Worm (Caenorhabditis elegans) whole organism, late embryonic: ENCODE results near the gene npp-16.

Experiments
- C08G9.2 ChIP-seq: sonication (generic microtip); optimal IDR thresholded peaks from 2 replicates; lab custom pipeline; 2016; ENCODE audit warnings: mild to moderate bottlenecking, missing genetic modification characterization, moderate library complexity, missing compliant biosample characterization
- C38D4.7 ChIP-seq: fragments of 200-800 bp; sonication (Bioruptor generic); optimal IDR thresholded peaks from 2 replicates; lab custom pipeline; 2018; ENCODE audit warnings: mild to moderate bottlenecking, missing genetic modification characterization, moderate library complexity, missing compliant biosample characterization
- K02D7.2 ChIP-seq: sonication (generic microtip); optimal IDR thresholded peaks from 2 replicates; lab custom pipeline; 2017; ENCODE audit warnings: mild to moderate bottlenecking, missing genetic modification characterization, missing compliant biosample characterization
- K09A11.1 ChIP-seq: sonication (generic microtip); optimal IDR thresholded peaks from 2 replicates; lab custom pipeline; 2017; ENCODE audit warnings: antibody characterized with exemption, mild to moderate bottlenecking, missing genetic modification characterization, missing compliant biosample characterization; ENCODE audit not compliant: insufficient read depth
- ahr-1 ChIP-seq: sonication (generic microtip); optimal IDR thresholded peaks from 2 replicates; lab custom pipeline; 2016; ENCODE audit warnings: missing genetic modification characterization, missing compliant biosample characterization
- ceh-14 ChIP-seq: sonication (generic microtip); optimal IDR thresholded peaks from 2 replicates; lab custom pipeline; 2016; ENCODE audit warnings: missing genotype, missing genetic modification characterization, missing compliant biosample characterization
- ceh-18 ChIP-seq: sonication (generic microtip); optimal IDR thresholded peaks from 2 replicates; lab custom pipeline; 2016; ENCODE audit warnings: missing genetic modification characterization, missing compliant biosample characterization
- ceh-31 ChIP-seq: sonication (generic microtip); optimal IDR thresholded peaks from 2 replicates; lab custom pipeline; 2016; ENCODE audit warnings: missing genetic modification characterization, missing compliant biosample characterization
- ceh-34 ChIP-seq: sonication (generic microtip); optimal IDR thresholded peaks from 2 replicates; lab custom pipeline; 2016; ENCODE audit warnings: mild to moderate bottlenecking, missing genetic modification characterization, missing compliant biosample characterization
- ceh-6 ChIP-seq: fragments of 200-800 bp; sonication (Bioruptor generic); optimal IDR thresholded peaks from 2 replicates; lab custom pipeline; 2018; ENCODE audit warnings: mild to moderate bottlenecking, missing genetic modification characterization, missing compliant biosample characterization
- che-1 ChIP-seq: sonication (generic microtip); optimal IDR thresholded peaks from 2 replicates; lab custom pipeline; 2016; ENCODE audit warnings: mild to moderate bottlenecking, missing genetic modification characterization, missing compliant biosample characterization
- dmd-4 ChIP-seq: sonication (generic microtip); optimal IDR thresholded peaks from 2 replicates; lab custom pipeline; 2016; ENCODE audit warnings: borderline replicate concordance, missing genetic modification characterization, missing compliant biosample characterization
- dve-1 ChIP-seq: sonication (generic microtip); optimal IDR thresholded peaks from 2 replicates; lab custom pipeline; 2017; ENCODE audit warnings: antibody characterized with exemption, mild to moderate bottlenecking, missing genetic modification characterization, missing compliant biosample characterization
- elt-4 ChIP-seq: sonication (generic microtip); optimal IDR thresholded peaks from 2 replicates; lab custom pipeline; 2016; ENCODE audit warnings: missing genetic modification characterization, missing compliant biosample characterization
- ets-4 ChIP-seq: sonication (generic microtip); optimal IDR thresholded peaks from 2 replicates; lab custom pipeline; 2016; ENCODE audit warnings: missing genetic modification characterization, missing compliant biosample characterization
- eyg-1 ChIP-seq: sonication (generic microtip); optimal IDR thresholded peaks from 2 replicates; lab custom pipeline; 2016; ENCODE audit warnings: missing genotype, missing genetic modification characterization, missing compliant biosample characterization
- fkh-10 ChIP-seq: fragments of 150-350 bp; optimal IDR thresholded peaks from 2 replicates; lab custom pipeline; 2014; ENCODE audit warnings: missing biosample characterization, missing genetic modification reagents, missing genetic modification characterization
- hlh-13 ChIP-seq: fragments of 200-800 bp; sonication (Bioruptor generic); optimal IDR thresholded peaks from 2 replicates; lab custom pipeline; 2018; ENCODE audit warnings: mild to moderate bottlenecking, missing genetic modification characterization, missing compliant biosample characterization
- hlh-15 ChIP-seq: sonication (generic microtip); optimal IDR thresholded peaks from 2 replicates; lab custom pipeline; 2016; ENCODE audit warnings: missing genetic modification characterization, missing compliant biosample characterization
- lim-6 ChIP-seq: sonication (generic microtip); optimal IDR thresholded peaks from 2 replicates; lab custom pipeline; 2016; ENCODE audit warnings: missing genetic modification characterization, missing compliant biosample characterization
- madf-2 ChIP-seq: sonication (generic microtip); optimal IDR thresholded peaks from 2 replicates; lab custom pipeline; 2017; ENCODE audit warnings: missing genetic modification characterization, missing compliant biosample characterization
- mec-3 ChIP-seq: sonication (generic microtip); optimal IDR thresholded peaks from 2 replicates; lab custom pipeline; 2016; ENCODE audit warnings: borderline replicate concordance, missing genetic modification characterization, missing compliant biosample characterization
- nfya-1 ChIP-seq: sonication (generic microtip); optimal IDR thresholded peaks from 2 replicates; lab custom pipeline; 2017; ENCODE audit warnings: missing genetic modification characterization, mild to moderate bottlenecking, missing compliant biosample characterization, antibody characterized with exemption, moderate library complexity
- nhr-11 ChIP-seq: fragments of 150-350 bp; optimal IDR thresholded peaks from 2 replicates; lab custom pipeline; 2014; ENCODE audit warnings: missing biosample characterization, missing genetic modification characterization
- nhr-232 ChIP-seq: sonication (generic microtip); optimal IDR thresholded peaks from 2 replicates; lab custom pipeline; 2016; ENCODE audit warnings: missing genetic modification characterization, missing compliant biosample characterization
- pag-3 ChIP-seq: sonication (generic microtip); optimal IDR thresholded peaks from 2 replicates; lab custom pipeline; 2016; ENCODE audit warnings: missing compliant biosample characterization, missing genetic modification characterization, borderline replicate concordance
- pat-9 ChIP-seq: fragments of 200-800 bp; sonication (Bioruptor generic); optimal IDR thresholded peaks from 2 replicates; lab custom pipeline; 2018; ENCODE audit warnings: mild to moderate bottlenecking, missing genetic modification characterization, moderate library complexity, missing compliant biosample characterization
- pax-1 ChIP-seq: fragments of 150-350 bp; optimal IDR thresholded peaks from 2 replicates; lab custom pipeline; 2014; ENCODE audit warnings: missing biosample characterization, missing genetic modification characterization
- pqm-1 ChIP-seq: sonication (generic microtip); optimal IDR thresholded peaks from 2 replicates; lab custom pipeline; 2016; ENCODE audit warnings: missing genetic modification characterization, missing compliant biosample characterization
- pros-1 ChIP-seq: fragments of 150-350 bp; optimal IDR thresholded peaks from 2 replicates; lab custom pipeline; 2014; ENCODE audit warnings: missing biosample characterization, missing genetic modification reagents, missing genetic modification characterization
- rnt-1 ChIP-seq: sonication (generic microtip); optimal IDR thresholded peaks from 2 replicates; lab custom pipeline; 2016; ENCODE audit warnings: missing genetic modification characterization, missing compliant biosample characterization
- sdc-2 ChIP-seq: sonication (generic microtip); optimal IDR thresholded peaks from 2 replicates; lab custom pipeline; 2016; ENCODE audit warnings: missing genotype, missing genetic modification characterization, missing compliant biosample characterization
- sox-2 ChIP-seq: fragments of 200-800 bp; sonication (Bioruptor generic); IDR thresholded peaks from 2 replicates; pipeline ENCODE4 v1.3.6; 2022; ENCODE audit warnings: missing genetic modification reagents, missing genetic modification characterization, missing compliant biosample characterization
- sox-4 ChIP-seq: sonication (generic microtip); optimal IDR thresholded peaks from 2 replicates; lab custom pipeline; 2017; ENCODE audit warnings: mild to moderate bottlenecking, missing genetic modification characterization, inconsistent platforms, missing compliant biosample characterization
- syd-9 ChIP-seq: sonication (generic microtip); optimal IDR thresholded peaks from 2 replicates; lab custom pipeline; 2016; ENCODE audit warnings: mild to moderate bottlenecking, missing genetic modification characterization, moderate library complexity, missing compliant biosample characterization
- tbx-2 ChIP-seq: sonication (generic microtip); optimal IDR thresholded peaks from 2 replicates; lab custom pipeline; 2016; ENCODE audit warnings: missing genetic modification characterization, missing compliant biosample characterization
- ttx-3 ChIP-seq: sonication (generic microtip); optimal IDR thresholded peaks from 2 replicates; lab custom pipeline; 2016; ENCODE audit warnings: missing genetic modification reagents, missing genetic modification characterization, missing compliant biosample characterization
- unc-3 ChIP-seq, 2 experiments: fragments of 200-800 bp in 1 of 2; sonication (Bioruptor generic) in 1 of 2; sonication (generic microtip) in 1 of 2; conservative IDR thresholded peaks in 1 of 2; optimal IDR thresholded peaks in 1 of 2; 2 replicates each; pipeline versions ENCODE4 v1.3.6 to Lab custom; 2016 to 2022; ENCODE audit warnings: missing compliant biosample characterization in 2 of 2, missing genetic modification characterization in 2 of 2, missing genetic modification reagents in 1 of 2
- unc-42 ChIP-seq: sonication (generic microtip); optimal IDR thresholded peaks from 2 replicates; lab custom pipeline; 2016; ENCODE audit warnings: missing genotype, missing genetic modification characterization, missing compliant biosample characterization
- unc-55 ChIP-seq: sonication (generic microtip); optimal IDR thresholded peaks from 2 replicates; lab custom pipeline; 2017; ENCODE audit warnings: missing biosample characterization, missing genetic modification reagents, missing genetic modification characterization
- unc-86 ChIP-seq: sonication (generic microtip); optimal IDR thresholded peaks from 2 replicates; lab custom pipeline; 2016; ENCODE audit warnings: missing genetic modification characterization, missing compliant biosample characterization
- ztf-16 ChIP-seq: sonication (generic microtip); optimal IDR thresholded peaks from 2 replicates; lab custom pipeline; 2017; ENCODE audit warnings: missing genetic modification characterization, missing compliant biosample characterization

Gene npp-16

DNA sequence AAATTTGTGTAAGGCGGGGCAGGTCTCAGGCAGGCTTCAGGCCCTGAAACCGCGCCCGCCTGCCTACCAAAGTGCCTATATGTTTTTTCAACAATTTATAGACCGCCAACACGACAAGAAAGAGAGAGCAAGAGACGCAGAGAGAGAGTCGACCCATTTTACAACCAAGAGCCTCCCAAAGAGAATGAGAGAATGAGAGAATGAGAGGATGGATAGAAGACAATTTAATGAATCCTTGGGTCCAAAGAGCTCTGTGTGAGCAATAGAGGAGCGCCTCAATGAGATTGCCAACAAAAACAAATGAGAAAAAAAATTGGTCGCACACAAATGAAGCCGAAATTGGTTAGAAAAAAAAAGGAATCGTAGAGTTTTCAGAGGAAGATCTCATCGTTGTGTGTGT is 22.2 kb downstream of the npp-16 start:
- no peak for TF ChIP-seq mec-3 (tag; lab: Kevin White, UChicago)
- TF ChIP-seq unc-42 (tag; lab: Kevin White, UChicago) = peak; percentile 59
- peak; percentile 34 for TF ChIP-seq ceh-34 (tag; lab: Kevin White, UChicago)

DNA sequence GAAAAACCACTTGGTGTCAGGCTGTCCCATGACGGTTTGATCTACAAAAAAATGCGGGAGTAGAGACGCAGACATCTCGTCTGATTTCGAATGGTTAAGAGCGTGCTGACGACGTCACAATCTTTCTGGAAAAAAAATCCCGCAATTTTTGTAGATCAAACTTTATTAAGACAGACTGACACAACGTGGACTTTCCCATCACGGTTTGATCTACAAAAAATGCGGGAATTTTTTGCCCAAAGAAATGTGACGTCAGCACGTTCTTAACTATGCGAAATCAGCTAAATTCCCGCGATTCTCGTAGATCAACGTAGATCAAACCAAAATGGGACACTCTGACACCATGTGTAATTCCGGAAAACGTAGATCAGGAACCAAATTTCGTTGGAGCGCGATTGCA is 22.8 kb downstream of the npp-16 start:
- TF ChIP-seq dve-1 (tag; lab: Kevin White, UChicago) (no peak), lim-6 (no peak), sox-2 (GFP tag; lab: Robert Waterston, UW) (no peak), hlh-13 (GFP tag; lab: Kevin White, UChicago) (no peak), pros-1 (tag; lab: Kevin White, UChicago) (no peak), nhr-232 (tag; lab: Kevin White, UChicago) (no peak), pag-3 (no peak), pax-1 (tag; lab: Kevin White, UChicago) (no peak)
- TF ChIP-seq, all 69 proteins: peak for 0

DNA sequence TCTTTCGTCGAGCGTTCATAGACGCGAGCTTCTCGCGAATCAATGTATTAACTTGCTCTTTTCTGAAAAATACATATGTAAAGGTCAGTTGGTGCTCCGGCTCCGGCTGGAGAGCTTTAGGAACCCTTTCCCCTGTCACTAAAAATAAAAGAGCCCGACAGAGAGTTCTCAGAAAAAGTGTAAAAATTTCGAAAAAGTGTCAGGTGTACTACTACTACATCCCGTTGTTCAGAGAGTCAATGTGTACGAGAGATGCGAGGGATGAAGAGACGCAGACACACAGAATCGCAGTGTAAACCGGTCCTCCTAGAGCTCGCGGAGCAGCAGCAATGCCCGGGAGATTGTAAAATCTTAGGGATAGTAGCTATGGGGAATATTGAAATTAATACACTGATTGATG is 26.9 kb downstream of the npp-16 start:
- TF ChIP-seq pros-1 (tag; lab: Kevin White, UChicago) = no peak
- no peak for TF ChIP-seq pqm-1
- TF ChIP-seq fkh-10 (GFP tag; lab: Kevin White, UChicago) = no peak
- TF ChIP-seq unc-55 = peak; percentile 83
- TF ChIP-seq tbx-2 (tag; lab: Kevin White, UChicago) = peak; percentile 34
- TF ChIP-seq nfya-1 (tag; lab: Kevin White, UChicago) = peak; percentile 64
- TF ChIP-seq pat-9 (tag; lab: Kevin White, UChicago) = peak; percentile 53
- TF ChIP-seq syd-9 (tag; lab: Kevin White, UChicago) = no peak
- TF ChIP-seq hlh-15 (tag; lab: Kevin White, UChicago) = no peak
- TF ChIP-seq C08G9.2 (tag; lab: Kevin White, UChicago) = peak; percentile 5
- TF ChIP-seq sdc-2 = no peak
- TF ChIP-seq K09A11.1 (tag; lab: Kevin White, UChicago) = no peak
- TF ChIP-seq ceh-31 (tag; lab: Kevin White, UChicago) = peak; percentile 34
- no peak for TF ChIP-seq ceh-6 (GFP tag; lab: Kevin White, UChicago)
- no peak for TF ChIP-seq elt-4
- no peak for TF ChIP-seq pag-3
- no peak for TF ChIP-seq nhr-232 (tag; lab: Kevin White, UChicago)
- peak; percentile 79 for TF ChIP-seq ceh-18 (tag; lab: Kevin White, UChicago)
- peak; percentile 58 for TF ChIP-seq ceh-34 (tag; lab: Kevin White, UChicago)
- no peak for TF ChIP-seq mec-3 (tag; lab: Kevin White, UChicago)
- TF ChIP-seq K02D7.2 (tag; lab: Kevin White, UChicago) = no peak
- no peak for TF ChIP-seq ceh-14
- TF ChIP-seq rnt-1 (tag; lab: Kevin White, UChicago) = peak; percentile 60

DNA sequence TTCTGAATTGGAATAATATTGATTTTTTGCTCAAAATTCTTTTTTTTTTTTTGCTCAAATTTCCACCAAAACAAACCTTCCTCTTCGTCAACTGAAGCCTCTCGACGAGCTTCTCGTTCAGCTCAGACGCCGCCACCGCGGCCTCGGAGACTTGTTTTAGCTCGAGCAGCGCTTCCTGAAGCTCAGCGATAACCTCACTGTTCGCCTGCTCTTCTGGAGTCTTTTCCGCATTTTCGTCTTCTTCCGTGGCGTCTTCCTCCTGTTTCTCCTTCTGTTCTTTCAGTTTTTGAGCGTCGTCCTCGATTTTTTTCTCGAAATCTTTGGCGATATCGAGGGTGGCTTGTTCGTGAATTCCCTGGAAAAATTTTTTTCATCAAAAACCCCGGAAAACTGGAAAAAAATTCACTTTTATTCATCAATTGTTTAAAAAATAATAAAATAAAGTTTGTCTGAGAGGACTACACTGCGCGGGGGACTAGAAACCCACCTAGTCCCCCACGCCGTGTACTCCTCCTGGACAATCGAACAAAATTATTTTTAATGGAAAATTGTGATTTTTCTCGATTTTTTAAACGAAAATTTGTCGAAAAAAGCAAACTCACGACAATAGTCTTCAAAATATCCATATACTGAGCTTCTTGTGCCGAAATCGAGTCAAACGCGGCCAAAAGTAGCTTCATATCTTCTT is 30.5 kb downstream of the npp-16 start:
- TF ChIP-seq madf-2 (tag; lab: Kevin White, UChicago) (no peak), C08G9.2 (tag; lab: Kevin White, UChicago) (peak; percentile 95), dve-1 (tag; lab: Kevin White, UChicago) (no peak), che-1 (tag; lab: Kevin White, UChicago) (no peak), ceh-34 (tag; lab: Kevin White, UChicago) (peak; percentile 60), unc-86 (tag; lab: Kevin White, UChicago) (peak; percentile 49), ahr-1 (peak; percentile 48), dmd-4 (tag; lab: Kevin White, UChicago) (peak; percentile 34), nhr-11 (tag; lab: Kevin White, UChicago) (no peak), ttx-3 (tag; lab: Kevin White, UChicago) (peak; percentile 14), ets-4 (tag; lab: Kevin White, UChicago) (peak; percentile 97), hlh-13 (GFP tag; lab: Kevin White, UChicago) (no peak), sox-2 (GFP tag; lab: Robert Waterston, UW) (no peak), ceh-14 (peak; percentile 47), unc-3 (GFP tag; conservative IDR thresholded peaks at IDR 0.05; lab: Robert Waterston, UW) (peak; percentile 64), unc-3 (tag; optimal IDR thresholded peaks at IDR 0.05; lab: Kevin White, UChicago) (peak; percentile 33), sox-4 (tag; lab: Kevin White, UChicago) (no peak), C38D4.7 (GFP tag; lab: Kevin White, UChicago) (no peak), K02D7.2 (tag; lab: Kevin White, UChicago) (peak; percentile 69), K09A11.1 (tag; lab: Kevin White, UChicago) (no peak), pros-1 (tag; lab: Kevin White, UChicago) (no peak), ceh-31 (tag; lab: Kevin White, UChicago) (peak; percentile 98), pat-9 (tag; lab: Kevin White, UChicago) (no peak), ztf-16 (tag; lab: Kevin White, UChicago) (no peak), pax-1 (tag; lab: Kevin White, UChicago) (no peak), pqm-1 (peak; percentile 59), eyg-1 (tag; lab: Kevin White, UChicago) (peak; percentile 70), lim-6 (peak; percentile 81), unc-42 (tag; lab: Kevin White, UChicago) (peak; percentile 85)
